Fruit fly (Drosophila melanogaster): ENCODE results near the gene CG43059.

CG43059 gene

DNA sequence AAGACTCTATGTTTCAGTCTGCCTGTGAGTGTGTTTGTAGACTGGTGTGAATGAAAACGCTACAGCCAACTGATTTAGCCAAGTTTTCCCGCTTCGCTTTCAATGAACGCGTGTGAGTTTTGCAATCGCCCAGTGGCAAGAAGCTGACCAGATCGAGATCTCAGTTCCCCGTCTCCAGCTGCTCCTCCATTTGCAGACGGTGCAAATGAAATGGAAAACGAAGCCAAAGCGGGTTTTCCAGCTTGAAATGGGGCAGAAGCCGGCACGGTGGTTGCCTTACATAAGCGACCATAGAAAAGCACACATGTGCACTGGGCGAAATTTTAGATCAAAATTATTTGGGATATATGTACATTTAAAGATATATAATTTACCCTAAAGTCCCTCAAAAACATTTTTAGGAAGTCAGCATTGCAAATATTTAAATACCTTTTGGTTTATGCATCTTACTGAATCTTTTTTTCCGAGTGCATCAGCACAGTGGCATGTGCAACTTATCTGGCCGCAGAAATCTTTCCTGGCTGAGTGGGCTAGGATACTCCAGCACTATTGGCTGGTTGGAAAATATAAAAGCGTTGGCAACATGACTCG is at the start of gene CG43059:
TSS of gene CG43059 (minus strand) at position 51 of the 591 bp plus-strand sequence.
- TF ChIP-seq EcR (GFP tag; optimal IDR thresholded peaks at IDR 0.05) = no peak
- no peak for TF ChIP-seq pan (optimal IDR thresholded peaks at IDR 0.05)

DNA sequence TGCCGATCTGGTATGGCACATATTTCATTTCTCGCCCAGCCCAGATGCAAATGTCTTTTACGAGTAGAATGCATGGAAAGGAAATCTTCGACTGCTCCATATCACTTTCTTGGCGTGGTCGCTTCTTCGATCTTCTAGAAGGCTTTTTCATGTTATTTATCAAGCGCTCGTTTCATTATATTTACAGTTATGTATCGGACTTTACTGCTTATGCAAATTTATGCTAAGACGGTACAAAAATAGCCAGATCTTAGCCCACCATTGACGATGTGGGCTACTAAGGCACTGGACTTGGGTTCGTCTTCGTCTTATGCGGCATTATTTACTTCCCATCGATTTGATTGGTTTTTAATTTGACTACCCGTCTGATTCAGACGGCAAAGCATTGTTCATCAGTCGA is 44.5 kb upstream of the CG43059 start:
- TF ChIP-seq usp (GFP tag; optimal IDR thresholded peaks at IDR 0.05) = no peak
- no peak for TF ChIP-seq Dll (optimal IDR thresholded peaks at IDR 0.05)
- no peak for TF ChIP-seq CG8478 (optimal IDR thresholded peaks at IDR 0.05)
- TF ChIP-seq psq (optimal IDR thresholded peaks at IDR 0.05) = no peak
- no peak for TF ChIP-seq pan (optimal IDR thresholded peaks at IDR 0.05)
- TF ChIP-seq EcR (GFP tag; optimal IDR thresholded peaks at IDR 0.05) = no peak

DNA sequence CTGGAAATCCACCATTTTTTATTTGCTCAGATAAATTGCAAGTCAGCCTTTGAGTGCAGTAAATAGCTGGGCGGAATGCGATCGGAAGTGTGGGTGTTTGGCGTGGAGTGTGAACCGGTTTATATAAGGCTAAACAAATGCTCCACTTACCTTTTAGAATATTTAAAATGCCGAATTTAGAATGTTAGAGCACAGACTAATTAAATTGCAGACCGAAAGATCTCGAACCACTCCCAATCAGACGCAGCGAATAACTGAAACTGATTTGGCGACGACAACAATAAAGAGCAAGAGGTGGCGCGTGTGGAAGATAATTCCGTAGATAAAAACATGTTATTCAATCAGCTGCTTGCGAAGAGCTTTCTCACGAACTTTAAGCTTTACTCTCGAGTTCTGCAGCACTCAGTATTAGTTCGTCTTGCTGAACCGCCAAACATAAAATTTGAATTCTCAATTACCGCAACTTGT is 41.9 kb upstream of the CG43059 start, which contains the start of gene Idh:
TSS of gene Idh (minus strand) at position 264 of the 468 bp plus-strand sequence.
- TF ChIP-seq Dll (optimal IDR thresholded peaks at IDR 0.05) (no peak), CG8478 (optimal IDR thresholded peaks at IDR 0.05) (no peak), EcR (GFP tag; optimal IDR thresholded peaks at IDR 0.05) (no peak), psq (optimal IDR thresholded peaks at IDR 0.05) (no peak), usp (GFP tag; optimal IDR thresholded peaks at IDR 0.05) (no peak), pan (optimal IDR thresholded peaks at IDR 0.05) (no peak)

DNA sequence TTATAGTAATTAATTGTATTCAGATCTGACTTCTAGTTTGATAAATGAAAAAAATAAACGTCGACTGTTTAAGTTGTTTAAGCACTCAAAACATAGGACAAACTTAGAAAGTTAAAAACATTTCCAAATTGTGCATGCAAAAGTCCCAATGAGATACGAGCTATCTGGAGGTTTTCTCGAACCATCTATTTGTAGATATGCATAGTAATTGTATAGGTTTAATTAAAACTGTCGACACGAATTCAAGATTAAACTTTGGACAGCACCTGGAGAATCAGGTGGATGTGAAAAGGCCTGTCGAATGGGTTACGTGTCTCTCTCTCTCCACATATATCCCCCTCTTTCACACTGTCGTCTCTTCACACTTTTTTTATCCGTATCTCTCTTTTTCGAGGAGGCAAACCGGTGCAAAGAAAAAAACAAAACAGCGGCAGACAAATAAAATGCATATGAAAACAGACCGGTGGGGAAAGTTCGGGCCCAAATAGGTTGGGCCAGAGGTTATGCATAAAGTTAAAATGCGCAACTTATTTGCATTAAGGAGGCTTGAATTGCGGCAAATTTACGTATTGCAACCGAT is 41.4 kb upstream of the CG43059 start:
- TF ChIP-seq CG8478 (optimal IDR thresholded peaks at IDR 0.05) (no peak), Dll (optimal IDR thresholded peaks at IDR 0.05) (no peak), usp (GFP tag; optimal IDR thresholded peaks at IDR 0.05) (no peak), EcR (GFP tag; optimal IDR thresholded peaks at IDR 0.05) (no peak), psq (optimal IDR thresholded peaks at IDR 0.05) (no peak), pan (optimal IDR thresholded peaks at IDR 0.05) (no peak)

DNA sequence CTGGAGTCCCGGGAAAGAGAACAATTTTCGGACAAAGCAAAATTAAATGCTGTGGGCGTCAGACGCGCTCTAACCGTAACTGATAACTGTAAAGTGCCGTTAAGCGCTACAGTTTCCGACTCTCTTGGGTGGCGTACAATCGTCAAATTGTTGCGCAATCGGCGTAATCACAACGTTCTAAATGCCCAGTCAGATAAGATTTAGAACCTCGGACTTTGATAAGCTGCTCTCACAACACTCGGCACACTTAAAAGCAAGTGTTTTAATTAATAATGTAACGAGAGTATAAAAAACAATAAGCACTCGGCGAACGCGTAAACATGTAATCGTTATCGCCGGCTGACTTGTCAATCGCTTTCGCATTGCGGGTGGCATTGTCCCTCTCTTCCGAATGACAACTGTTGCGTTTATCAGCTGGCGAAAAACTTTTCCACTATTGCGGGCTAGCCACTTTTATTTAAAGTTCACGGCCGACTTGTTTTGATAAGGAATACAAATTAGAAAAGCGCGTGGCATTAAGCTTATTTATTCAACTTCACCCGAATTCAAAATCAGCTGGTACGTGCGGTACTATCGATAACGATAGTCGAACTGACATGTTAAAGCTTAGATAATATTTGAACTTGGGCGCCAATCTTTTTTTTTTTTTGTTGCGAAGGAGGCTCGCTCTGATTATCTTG is 40.1 kb upstream of the CG43059 start:
- TF ChIP-seq CG8478 (optimal IDR thresholded peaks at IDR 0.05) (no peak), Dll (optimal IDR thresholded peaks at IDR 0.05) (no peak), psq (optimal IDR thresholded peaks at IDR 0.05) (no peak)

DNA sequence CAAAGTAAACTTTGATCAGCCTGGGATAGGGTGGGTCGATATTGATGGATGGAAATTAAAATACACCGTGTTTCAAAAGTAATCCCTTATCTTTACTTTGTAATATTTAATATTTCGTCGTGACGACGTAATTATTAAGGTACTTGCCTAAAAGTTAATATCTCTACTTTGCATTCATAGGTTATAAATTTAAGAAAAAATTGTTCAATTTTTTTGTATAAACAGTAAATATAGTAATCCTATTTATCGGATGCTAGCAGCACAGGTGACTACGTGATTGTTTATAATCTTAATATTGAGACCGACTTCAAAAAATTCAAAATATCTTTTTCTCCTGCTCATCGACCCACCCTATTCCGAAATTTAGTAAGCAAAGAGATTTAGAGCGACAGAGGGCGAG is 39.4 kb upstream of the CG43059 start:
- no peak for TF ChIP-seq pan (optimal IDR thresholded peaks at IDR 0.05)
- TF ChIP-seq usp (GFP tag; optimal IDR thresholded peaks at IDR 0.05) = no peak
- no peak for TF ChIP-seq Dll (optimal IDR thresholded peaks at IDR 0.05)
- no peak for TF ChIP-seq psq (optimal IDR thresholded peaks at IDR 0.05)
- no peak for TF ChIP-seq EcR (GFP tag; optimal IDR thresholded peaks at IDR 0.05)
- TF ChIP-seq CG8478 (optimal IDR thresholded peaks at IDR 0.05) = no peak

DNA sequence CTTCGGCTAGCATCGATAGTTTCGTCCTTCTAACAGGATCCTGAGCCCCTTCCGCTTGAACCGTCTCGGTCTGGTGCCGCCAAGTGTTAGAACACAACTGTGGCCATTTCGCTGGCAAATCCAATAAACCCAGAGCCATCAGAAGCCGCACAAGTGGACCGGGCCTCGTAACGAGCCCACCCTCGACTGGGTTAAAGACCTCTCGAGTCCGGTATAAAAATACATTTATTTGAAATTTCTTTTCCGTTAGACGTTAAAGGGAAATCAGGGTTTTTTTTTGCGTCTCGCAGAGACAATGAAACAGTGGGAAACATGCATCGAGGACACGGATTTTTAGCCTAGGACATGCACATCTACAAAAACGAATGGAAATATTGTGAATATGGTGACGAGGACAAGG is 37.4 kb upstream of the CG43059 start, which contains the start of gene Culd:
TSS of gene Culd (minus strand) at position 101 of the 400 bp plus-strand sequence.
- TF ChIP-seq Dll (optimal IDR thresholded peaks at IDR 0.05) (no peak), EcR (GFP tag; optimal IDR thresholded peaks at IDR 0.05) (no peak), psq (optimal IDR thresholded peaks at IDR 0.05) (no peak), pan (optimal IDR thresholded peaks at IDR 0.05) (no peak), usp (GFP tag; optimal IDR thresholded peaks at IDR 0.05) (no peak)

DNA sequence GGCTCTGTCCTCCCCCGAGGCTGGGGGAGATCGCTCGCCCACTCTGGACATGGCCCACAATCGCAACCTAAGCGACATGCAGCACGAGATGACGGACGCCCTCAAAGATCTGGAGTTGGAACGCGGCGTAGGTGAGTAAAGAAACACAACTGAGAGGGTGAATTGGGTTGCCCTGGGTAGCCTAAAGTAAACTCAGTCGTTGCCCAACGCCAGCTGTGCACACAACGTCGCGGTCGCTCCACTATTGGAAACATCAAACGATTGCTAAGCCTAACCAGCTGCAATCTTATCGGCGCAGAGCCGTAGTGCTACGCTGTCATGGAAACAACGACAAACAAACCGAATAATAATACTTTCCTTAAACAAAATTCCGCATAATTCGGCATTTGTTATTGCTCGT is 28.6 kb upstream of the CG43059 start:
- TF ChIP-seq CG8478 (optimal IDR thresholded peaks at IDR 0.05) = no peak

DNA sequence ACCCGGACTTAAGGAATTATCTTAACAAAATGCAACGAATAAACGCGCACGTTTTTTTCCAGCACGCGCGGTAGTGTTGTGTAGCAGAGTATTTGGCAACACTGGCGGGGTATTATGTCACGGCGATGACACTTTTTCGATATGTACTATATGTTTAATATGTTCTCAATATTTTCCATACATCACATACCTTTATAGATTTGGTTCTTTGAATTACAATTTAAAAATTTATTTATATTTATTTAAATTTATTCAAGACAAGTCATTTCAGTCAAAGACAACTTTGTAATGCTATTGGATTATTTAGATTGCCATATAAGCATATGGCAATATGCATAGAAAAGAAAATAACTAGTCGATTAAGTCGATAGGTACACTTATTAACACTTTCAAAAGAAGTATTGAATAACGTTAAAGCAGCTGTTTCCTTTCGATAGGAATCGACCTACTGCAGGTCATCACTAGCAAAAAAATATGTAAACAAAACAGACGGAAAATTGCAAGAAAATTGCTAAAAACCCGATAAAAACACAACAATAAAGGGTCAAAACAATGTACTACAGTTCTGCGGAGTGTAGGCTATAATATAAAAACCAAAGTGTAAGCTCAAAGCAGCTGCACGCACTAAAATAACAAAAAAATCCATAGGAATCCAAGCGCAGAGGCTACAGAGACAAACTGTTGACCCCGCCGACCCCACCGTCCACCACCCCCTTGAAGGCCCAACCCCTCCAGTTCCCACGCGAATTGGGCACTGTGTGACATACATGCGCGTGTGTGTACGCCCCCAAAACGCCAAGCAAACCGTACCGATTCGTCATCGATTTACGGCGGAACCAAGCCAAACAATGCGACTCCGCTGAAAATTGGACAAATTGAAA is 27.6 kb upstream of the CG43059 start, which contains the start of the genes CG7182 and GAPcenA:
TSS of gene CG7182 (minus strand) at position 283 of the 881 bp plus-strand sequence.
TSS of gene GAPcenA (plus strand) at position 462 of the 881 bp plus-strand sequence.
- TF ChIP-seq Dll (optimal IDR thresholded peaks at IDR 0.05) = no peak
- TF ChIP-seq usp (GFP tag; optimal IDR thresholded peaks at IDR 0.05) = no peak
- no peak for TF ChIP-seq EcR (GFP tag; optimal IDR thresholded peaks at IDR 0.05)
- no peak for TF ChIP-seq psq (optimal IDR thresholded peaks at IDR 0.05)
- TF ChIP-seq CG8478 (optimal IDR thresholded peaks at IDR 0.05) = no peak
- TF ChIP-seq pan (optimal IDR thresholded peaks at IDR 0.05) = no peak

DNA sequence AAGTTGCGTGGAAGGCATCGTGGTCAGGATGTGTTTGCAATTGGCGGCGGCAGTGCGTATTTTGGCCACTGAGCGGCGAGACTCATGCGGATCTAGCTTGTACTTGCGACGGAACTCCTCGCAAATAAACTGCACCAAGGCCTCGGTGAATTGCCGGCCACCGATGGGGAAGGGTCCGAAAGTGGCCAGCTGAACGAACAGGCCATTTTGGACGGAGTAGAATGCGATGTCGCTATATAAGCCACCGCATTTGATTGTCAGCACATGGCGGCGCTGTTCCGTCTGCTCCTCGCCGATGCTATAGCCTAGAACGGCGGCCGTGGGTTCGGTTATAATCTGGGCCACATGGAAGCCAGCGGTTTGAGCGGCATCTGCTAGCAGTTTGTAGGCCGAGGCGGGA is 26.4 kb upstream of the CG43059 start:
- TF ChIP-seq usp (GFP tag; optimal IDR thresholded peaks at IDR 0.05) = no peak
- TF ChIP-seq Dll (optimal IDR thresholded peaks at IDR 0.05) = no peak
- no peak for TF ChIP-seq CG8478 (optimal IDR thresholded peaks at IDR 0.05)
- no peak for TF ChIP-seq psq (optimal IDR thresholded peaks at IDR 0.05)
- no peak for TF ChIP-seq pan (optimal IDR thresholded peaks at IDR 0.05)
- TF ChIP-seq EcR (GFP tag; optimal IDR thresholded peaks at IDR 0.05) = no peak

DNA sequence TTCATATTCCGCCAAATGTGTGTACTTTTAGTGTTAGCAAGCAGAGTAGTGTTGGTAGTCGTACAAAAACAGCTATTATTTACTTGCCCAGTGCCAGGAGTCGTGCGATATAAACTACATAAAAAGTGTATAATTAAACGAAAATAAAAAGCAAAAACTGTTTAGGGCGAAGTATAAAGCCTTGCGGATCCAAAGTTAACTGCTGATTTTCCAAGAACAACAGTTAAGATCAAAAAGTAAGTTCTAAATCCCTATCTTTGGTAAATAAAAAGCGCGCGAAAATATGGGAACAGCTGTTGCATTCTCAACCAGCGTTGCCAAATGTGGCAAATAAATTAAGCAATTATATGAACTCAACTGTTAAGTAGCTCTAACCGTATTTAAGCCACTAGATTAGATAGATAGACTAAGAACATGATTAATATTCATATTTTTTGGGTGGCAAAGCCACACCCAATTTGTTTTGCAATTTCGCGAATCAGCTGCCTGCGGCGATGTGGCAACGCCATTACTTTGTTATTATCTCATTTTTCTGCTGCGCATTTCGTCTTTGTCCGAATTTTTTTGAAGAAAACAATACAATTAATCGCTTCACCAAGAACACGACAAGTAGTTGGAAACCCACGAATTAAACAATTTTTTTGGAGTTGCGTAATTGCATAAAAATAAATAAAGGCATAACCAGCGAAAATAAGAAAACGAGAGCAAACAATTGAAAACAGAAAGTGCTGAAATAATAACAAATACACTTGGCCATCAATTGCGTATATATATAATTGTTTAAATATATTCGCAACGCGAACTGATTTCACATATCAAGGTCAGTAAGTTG is 21.7 kb upstream of the CG43059 start, which contains the start of the genes Prim1 and CG7083:
TSS of gene Prim1 (plus strand) at position 51 of the 832 bp plus-strand sequence.
TSS of gene CG7083 (plus strand) at position 522 of the 832 bp plus-strand sequence.
- no peak for TF ChIP-seq usp (GFP tag; optimal IDR thresholded peaks at IDR 0.05)
- no peak for TF ChIP-seq CG8478 (optimal IDR thresholded peaks at IDR 0.05)
- TF ChIP-seq Dll (optimal IDR thresholded peaks at IDR 0.05) = no peak
- no peak for TF ChIP-seq EcR (GFP tag; optimal IDR thresholded peaks at IDR 0.05)
- TF ChIP-seq pan (optimal IDR thresholded peaks at IDR 0.05) = no peak
- TF ChIP-seq psq (optimal IDR thresholded peaks at IDR 0.05) = no peak
